Worm (Caenorhabditis elegans) whole organism, L1 larva: ENCODE measurements around the gene nhl-2.

Experiments used
- egl-27 ChIP-seq, 2 experiments: fragments of 150-350 bp in 1 of 2; sonication (generic microtip); optimal IDR thresholded peaks; 3 replicates each; lab custom pipeline; 2017 to 2018; ENCODE audit warnings: missing biosample characterization in 2 of 2, missing genetic modification characterization in 2 of 2, missing genetic modification reagents in 2 of 2
- lir-3 ChIP-seq: sonication (generic microtip); optimal IDR thresholded peaks from 2 replicates; lab custom pipeline; 2016; ENCODE audit warnings: mild to moderate bottlenecking, missing genetic modification characterization, moderate library complexity, missing compliant biosample characterization; ENCODE audit not compliant: poor library complexity
- lsy-2 ChIP-seq, 2 experiments: fragments of 150-350 bp; optimal IDR thresholded peaks; 2 replicates each; lab custom pipeline; 2014; ENCODE audit warnings: missing biosample characterization in 2 of 2, missing genetic modification characterization in 2 of 2
- mep-1 ChIP-seq: fragments of 150-350 bp; optimal IDR thresholded peaks from 2 replicates; lab custom pipeline; 2014; ENCODE audit warnings: missing biosample characterization, missing genetic modification characterization
- nhr-77 ChIP-seq: fragments of 150-350 bp; optimal IDR thresholded peaks from 2 replicates; lab custom pipeline; 2014; ENCODE audit warnings: missing biosample characterization, missing genetic modification characterization
- pag-3 ChIP-seq: sonication (generic microtip); optimal IDR thresholded peaks from 2 replicates; lab custom pipeline; 2017; ENCODE audit warnings: missing genetic modification characterization, mild to moderate bottlenecking, missing compliant biosample characterization, antibody characterized with exemption, borderline replicate concordance; ENCODE audit not compliant: insufficient read depth
- sox-4 ChIP-seq: sonication (generic microtip); optimal IDR thresholded peaks from 2 replicates; lab custom pipeline; 2016; ENCODE audit warnings: missing genetic modification characterization, missing compliant biosample characterization
- unc-130 ChIP-seq: fragments of 150-350 bp; optimal IDR thresholded peaks from 2 replicates; lab custom pipeline; 2017; ENCODE audit warnings: missing biosample characterization, missing genetic modification characterization, inconsistent platforms
- zag-1 ChIP-seq: fragments of 150-350 bp; optimal IDR thresholded peaks from 2 replicates; lab custom pipeline; 2014; ENCODE audit warnings: missing biosample characterization, missing genetic modification characterization

- TF ChIP-seq nhr-77 (tag; lab: Kevin White, UChicago) (no peak), pag-3 (tag; lab: Kevin White, UChicago) (no peak), lir-3 (tag; lab: Kevin White, UChicago) (no peak), mep-1 (tag; lab: Kevin White, UChicago) (no peak), lsy-2 (tag; optimal IDR thresholded peaks at IDR 0.05; lab: Kevin White, UChicago) (no peak), zag-1 (no peak), egl-27 (tag; optimal IDR thresholded peaks at IDR 0.05; lab: Kevin White, UChicago) (no peak), unc-130 (tag; lab: Kevin White, UChicago) (no peak), sox-4 (tag; lab: Kevin White, UChicago) (no peak)
These were observed 11.1 kb upstream of the nhl-2 start, which contains the start of gene F26F4.12 for ce11 chrIII:4909938-4910337.
